Fruit fly (Drosophila melanogaster) whole organism, embryonic: ENCODE measurements around the gene mRpL13.

Experiments
- Ada2b ChIP-seq: fragments of 200-800 bp; sonication (Bioruptor generic); IDR thresholded peaks from 2 replicates; pipeline ENCODE4 v1.3.6; 2022; ENCODE audit warnings: missing biosample characterization, missing genetic modification characterization
- Bdp1 ChIP-seq: fragments of 200-800 bp; sonication (Bioruptor generic); optimal IDR thresholded peaks from 3 replicates; lab custom pipeline; 2016; ENCODE audit warnings: missing biosample characterization, missing genetic modification characterization
- CG10321 ChIP-seq: fragments of 200-800 bp; sonication (Bioruptor generic); IDR thresholded peaks from 2 replicates; pipeline ENCODE4 v1.3.6; 2022; ENCODE audit warnings: missing biosample characterization, missing genetic modification characterization
- CG11696 ChIP-seq: fragments of 200-800 bp; sonication (Bioruptor generic); IDR thresholded peaks from 2 replicates; pipeline ENCODE4 v1.3.6; 2022; ENCODE audit warnings: missing biosample characterization, missing genetic modification characterization
- CG12659 ChIP-seq: fragments of 200-800 bp; sonication (Bioruptor generic); optimal IDR thresholded peaks from 3 replicates; lab custom pipeline; 2017; ENCODE audit warnings: mild to moderate bottlenecking, missing biosample characterization, missing genetic modification reagents, missing genetic modification characterization
- CG15073 ChIP-seq: fragments of 200-800 bp; sonication (Bioruptor generic); optimal IDR thresholded peaks from 2 replicates; lab custom pipeline; 2016; ENCODE audit warnings: missing biosample characterization, missing genetic modification characterization
- CG15601 ChIP-seq: fragments of 200-800 bp; sonication (Bioruptor generic); optimal IDR thresholded peaks from 3 replicates; lab custom pipeline; 2019; ENCODE audit warnings: missing biosample characterization, mild to moderate bottlenecking, missing genetic modification characterization, moderate library complexity
- CG1832 ChIP-seq: fragments of 200-800 bp; sonication (Bioruptor generic); optimal IDR thresholded peaks from 2 replicates; lab custom pipeline; 2017; ENCODE audit warnings: missing biosample characterization, mild to moderate bottlenecking, missing genetic modification characterization, inconsistent platforms
- CG2199 ChIP-seq: fragments of 200-800 bp; sonication (Bioruptor generic); IDR thresholded peaks from 3 replicates; pipeline ENCODE4 v1.3.6; 2022; ENCODE audit warnings: missing biosample characterization, missing genetic modification characterization
- CG34422 ChIP-seq: fragments of 200-800 bp; sonication (Bioruptor generic); IDR thresholded peaks from 3 replicates; pipeline ENCODE4 v1.3.6; 2022; ENCODE audit warnings: missing biosample characterization, missing genetic modification characterization
- CG6272 ChIP-seq: fragments of 200-800 bp; sonication (Bioruptor generic); IDR thresholded peaks from 2 replicates; pipeline ENCODE4 v1.3.6; 2022; ENCODE audit warnings: missing biosample characterization, missing genetic modification characterization
- CG6689 ChIP-seq: fragments of 200-800 bp; sonication (Bioruptor generic); IDR thresholded peaks from 2 replicates; pipeline ENCODE4 v1.3.6; 2022; ENCODE audit warnings: missing biosample characterization, missing genetic modification characterization
- CG7928 ChIP-seq: fragments of 200-800 bp; sonication (Bioruptor generic); optimal IDR thresholded peaks from 2 replicates; lab custom pipeline; 2017; ENCODE audit warnings: missing biosample characterization, mild to moderate bottlenecking, missing genetic modification characterization
- CG8281 ChIP-seq: fragments of 200-800 bp; sonication (Bioruptor generic); optimal IDR thresholded peaks from 2 replicates; lab custom pipeline; 2018; ENCODE audit warnings: missing biosample characterization, mild to moderate bottlenecking, missing genetic modification characterization, moderate library complexity
- CG8359 ChIP-seq: fragments of 200-800 bp; sonication (Bioruptor generic); optimal IDR thresholded peaks from 2 replicates; lab custom pipeline; 2017; ENCODE audit warnings: missing biosample characterization, mild to moderate bottlenecking, missing genetic modification characterization, borderline replicate concordance
- CG8944 ChIP-seq: fragments of 200-800 bp; sonication (Bioruptor generic); optimal IDR thresholded peaks from 3 replicates; lab custom pipeline; 2016; ENCODE audit warnings: missing biosample characterization, missing genetic modification characterization
- Deaf1 ChIP-seq: fragments of 200-800 bp; optimal IDR thresholded peaks from 3 replicates; lab custom pipeline; 2019; ENCODE audit warnings: missing biosample characterization, mild to moderate bottlenecking, missing genetic modification characterization, moderate library complexity
- HmgZ ChIP-seq: fragments of 200-800 bp; sonication (Bioruptor generic); optimal IDR thresholded peaks from 2 replicates; lab custom pipeline; 2018; ENCODE audit warnings: missing biosample characterization, mild to moderate bottlenecking, missing genetic modification characterization
- Jarid2 ChIP-seq: fragments of 200-800 bp; sonication (Bioruptor generic); optimal IDR thresholded peaks from 3 replicates; lab custom pipeline; 2017; ENCODE audit warnings: mild to moderate bottlenecking, missing biosample characterization, missing genetic modification reagents, missing genetic modification characterization
- Lim3 ChIP-seq: fragments of 200-800 bp; sonication (Bioruptor generic); IDR thresholded peaks from 2 replicates; pipeline ENCODE4 v1.3.6; 2022; ENCODE audit warnings: missing biosample characterization, missing genetic modification characterization
- Max ChIP-seq: fragments of 200-800 bp; sonication (Bioruptor generic); optimal IDR thresholded peaks from 2 replicates; lab custom pipeline; 2016; ENCODE audit warnings: missing biosample characterization, mild to moderate bottlenecking, missing genetic modification characterization
- Med ChIP-seq: fragments of 200-800 bp; sonication (Bioruptor generic); peaks from one replicate; lab custom pipeline; 2016; ENCODE audit warnings: missing biosample characterization, missing genetic modification characterization, mild to moderate bottlenecking, inconsistent platforms, moderate library complexity
- Nf-YB ChIP-seq: fragments of 200-800 bp; sonication (Bioruptor generic); optimal IDR thresholded peaks from 3 replicates; lab custom pipeline; 2019; ENCODE audit warnings: missing biosample characterization, mild to moderate bottlenecking, missing genetic modification characterization, moderate library complexity
- Nf-YC ChIP-seq: fragments of 200-800 bp; optimal IDR thresholded peaks from 3 replicates; lab custom pipeline; 2019; ENCODE audit warnings: missing biosample characterization, mild to moderate bottlenecking, missing genetic modification characterization, moderate library complexity
- Oaz ChIP-seq: fragments of 200-800 bp; sonication (Bioruptor generic); IDR thresholded peaks from 2 replicates; pipeline ENCODE4 v1.3.6; 2022; ENCODE audit warnings: missing biosample characterization, missing genetic modification characterization
- PHDP ChIP-seq: fragments of 200-800 bp; sonication (Bioruptor generic); optimal IDR thresholded peaks from 3 replicates; lab custom pipeline; 2018; ENCODE audit warnings: missing biosample characterization, mild to moderate bottlenecking, missing genetic modification characterization, moderate library complexity
- Pdp1 ChIP-seq, 2 experiments: fragments of 200-800 bp; sonication (Bioruptor generic); optimal IDR thresholded peaks; 3 replicates each; lab custom pipeline; 2016; ENCODE audit warnings: missing biosample characterization in 2 of 2, missing genetic modification characterization in 2 of 2, mild to moderate bottlenecking in 1 of 2, moderate library complexity in 1 of 2
- YL-1 ChIP-seq: fragments of 200-800 bp; sonication (Bioruptor generic); optimal IDR thresholded peaks from 3 replicates; lab custom pipeline; 2017; ENCODE audit warnings: missing biosample characterization, mild to moderate bottlenecking, missing genetic modification characterization
- cg ChIP-seq: fragments of 200-800 bp; sonication (Bioruptor generic); optimal IDR thresholded peaks from 3 replicates; lab custom pipeline; 2019; ENCODE audit warnings: missing biosample characterization, mild to moderate bottlenecking, missing genetic modification characterization, moderate library complexity
- chinmo ChIP-seq: fragments of 200-800 bp; sonication (Bioruptor generic); IDR thresholded peaks from 4 replicates; pipeline ENCODE4 v1.3.6; 2022; ENCODE audit warnings: missing biosample characterization, missing genetic modification characterization; ENCODE audit not compliant: partially characterized antibody
- crc ChIP-seq: fragments of 200-800 bp; sonication (Bioruptor generic); optimal IDR thresholded peaks from 2 replicates; lab custom pipeline; 2016; ENCODE audit warnings: missing biosample characterization, missing genetic modification characterization
- crol ChIP-seq: fragments of 200-800 bp; sonication (Bioruptor generic); IDR thresholded peaks from 2 replicates; pipeline ENCODE4 v1.3.6; 2022; ENCODE audit warnings: missing biosample characterization, missing genetic modification characterization
- crp ChIP-seq, 2 experiments: fragments of 200-800 bp; sonication (Bioruptor generic); optimal IDR thresholded peaks; 2 replicates in 1 of 2; 3 replicates in 1 of 2; lab custom pipeline; 2017; ENCODE audit warnings: missing biosample characterization in 2 of 2, missing genetic modification characterization in 2 of 2, mild to moderate bottlenecking in 1 of 2, moderate library complexity in 1 of 2
- fd3F ChIP-seq: fragments of 200-800 bp; sonication (Bioruptor generic); optimal IDR thresholded peaks from 2 replicates; lab custom pipeline; 2018; ENCODE audit warnings: missing biosample characterization, mild to moderate bottlenecking, missing genetic modification characterization, moderate library complexity
- inv ChIP-seq: fragments of 200-800 bp; sonication (Bioruptor generic); IDR thresholded peaks from 2 replicates; pipeline ENCODE4 v1.3.6; 2022; ENCODE audit warnings: missing biosample characterization, missing genetic modification characterization; ENCODE audit not compliant: partially characterized antibody
- lilli ChIP-seq: fragments of 200-800 bp; sonication (Bioruptor generic); optimal IDR thresholded peaks from 3 replicates; lab custom pipeline; 2016; ENCODE audit warnings: missing biosample characterization, missing genetic modification characterization
- pan ChIP-seq, 4 experiments: fragments of >200 bp in 3 of 4; fragments of 200-800 bp in 1 of 4; sonication (Bioruptor generic) in 1 of 4; optimal IDR thresholded peaks in 3 of 4; IDR thresholded peaks in 1 of 4; 2 replicates each; pipeline versions ENCODE4 v1.3.6 to Lab custom; 2017 to 2022; ENCODE audit warnings: missing biosample characterization in 2 of 4, missing genetic modification characterization in 2 of 4, mixed read lengths in 1 of 4
- pros ChIP-seq: fragments of 200-800 bp; sonication (Bioruptor generic); optimal IDR thresholded peaks from 3 replicates; lab custom pipeline; 2019; ENCODE audit warnings: missing biosample characterization, mild to moderate bottlenecking, missing genetic modification characterization, moderate library complexity
- pzg ChIP-seq: fragments of 200-800 bp; sonication (Bioruptor generic); optimal IDR thresholded peaks from 3 replicates; lab custom pipeline; 2018; ENCODE audit warnings: missing biosample characterization, mild to moderate bottlenecking, missing genetic modification characterization, moderate library complexity
- seq ChIP-seq: fragments of 200-800 bp; sonication (Bioruptor generic); IDR thresholded peaks from 2 replicates; pipeline ENCODE4 v1.3.6; 2022; ENCODE audit warnings: missing biosample characterization, missing genetic modification characterization
- sima ChIP-seq: fragments of 200-800 bp; sonication (Bioruptor generic); optimal IDR thresholded peaks from 2 replicates; lab custom pipeline; 2016; ENCODE audit warnings: missing biosample characterization, missing genetic modification characterization

Gene mRpL13

DNA sequence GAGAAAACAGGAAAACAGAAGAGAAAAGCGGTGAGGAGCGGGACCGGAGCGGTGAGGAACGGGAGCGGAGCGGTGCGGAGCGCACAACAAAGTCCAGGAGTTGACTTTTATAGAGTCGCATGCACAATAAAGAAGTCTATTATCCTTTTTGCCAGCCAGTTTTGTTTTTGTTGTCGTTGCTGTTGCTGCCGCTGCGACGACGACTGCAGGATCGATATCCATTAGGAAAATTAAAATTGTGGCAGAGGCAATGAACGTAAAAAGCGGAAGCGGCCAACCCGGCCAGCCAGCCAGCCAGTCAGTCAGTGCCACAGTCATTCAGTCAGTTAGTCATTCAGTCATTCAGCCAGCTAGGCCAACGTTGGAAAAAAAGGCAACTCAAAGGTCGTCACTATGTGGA, 25.7 kb upstream of the mRpL13 start (continued):
- peak; percentile 89 for TF ChIP-seq CG8281 (tag; lab: Kevin White, UChicago)
- TF ChIP-seq, all 482 proteins: peak for 3

DNA sequence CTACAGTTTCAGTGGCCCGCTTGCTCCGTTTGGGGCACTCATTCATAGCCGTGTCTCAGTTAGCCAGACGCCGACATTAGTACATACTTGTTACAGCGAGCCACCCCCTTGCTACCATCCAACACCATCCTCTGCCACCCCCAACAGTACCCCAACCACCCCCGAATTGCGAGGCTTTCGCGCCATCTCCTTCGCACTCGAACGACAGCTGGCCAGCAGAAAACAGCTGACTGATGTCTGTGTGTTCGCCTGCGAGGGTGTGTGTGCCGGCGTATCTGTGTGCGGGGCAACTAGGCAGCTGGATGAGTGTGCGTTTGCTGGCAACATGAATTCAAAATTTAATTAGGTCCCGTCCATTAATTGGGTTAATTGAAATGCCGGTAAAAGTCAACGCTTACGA, 23.7 kb upstream of the mRpL13 start:
- TF ChIP-seq crc (GFP tag; lab: Kevin White, UChicago) (no peak), seq (GFP tag; lab: Robert Waterston, UW) (peak; percentile 78), CG7928 (no peak), inv (GFP tag; lab: Robert Waterston, UW) (no peak), CG2199 (GFP tag; lab: Robert Waterston, UW) (no peak), Jarid2 (GFP tag; lab: Kevin White, UChicago) (peak; percentile 39), CG34422 (GFP tag; lab: Robert Waterston, UW) (0 out of 3 replicates have a peak, but pooled peaks have one; percentile 14), pan (optimal IDR thresholded peaks at IDR 0.05; lab: Kevin White, UChicago) (no peak), pan (GFP tag; optimal IDR thresholded peaks at IDR 0.05 in 1 of 2, IDR thresholded peaks at IDR 0.05 in 1 of 2) (no peak), Deaf1 (tag; lab: Kevin White, UChicago) (peak; percentile 4), pros (peak; percentile 27), CG1832 (peak; percentile 47), CG11696 (no peak), Nf-YB (GFP tag; lab: Kevin White, UChicago) (peak; percentile 65), Pdp1 (GFP tag; optimal IDR thresholded peaks at IDR 0.05; lab: Kevin White, UChicago) (no peak), CG6689 (GFP tag; lab: Robert Waterston, UW) (no peak), crp (GFP tag; optimal IDR thresholded peaks at IDR 0.05; lab: Kevin White, UChicago) (peak in 1 of 2 experiments; percentile 68), HmgZ (tag; lab: Kevin White, UChicago) (no peak), YL-1 (GFP tag; lab: Kevin White, UChicago) (no peak), Lim3 (no peak), PHDP (tag; lab: Kevin White, UChicago) (no peak), Oaz (GFP tag; lab: Robert Waterston, UW) (no peak), Ada2b (GFP tag; lab: Robert Waterston, UW) (no peak), chinmo (peak; percentile 41; the same call in 1 of the 4 replicates), cg (GFP tag; lab: Kevin White, UChicago) (peak; percentile 71), Max (GFP tag; lab: Kevin White, UChicago) (no peak), fd3F (no peak), CG8281 (tag; lab: Kevin White, UChicago) (no peak), CG15601 (tag; lab: Kevin White, UChicago) (no peak), CG15073 (GFP tag; lab: Kevin White, UChicago) (no peak), CG6272 (GFP tag; lab: Robert Waterston, UW) (0 out of 2 replicates have a peak, but pooled peaks have one; percentile 8), lilli (GFP tag; lab: Kevin White, UChicago) (no peak), sima (no peak), CG8359 (GFP tag; lab: Kevin White, UChicago) (no peak), Nf-YC (tag; lab: Kevin White, UChicago) (peak; percentile 84), CG10321 (GFP tag; lab: Robert Waterston, UW) (peak; percentile 60), CG12659 (no peak), crol (GFP tag; lab: Robert Waterston, UW) (peak; percentile 45; the same call in 1 of the 2 replicates), Bdp1 (no peak), Med (GFP tag; lab: Kevin White, UChicago) (peak; percentile 44), CG8944 (GFP tag; lab: Kevin White, UChicago) (no peak), pzg (GFP tag; lab: Kevin White, UChicago) (no peak)
